Worm (Caenorhabditis elegans): ENCODE measurements around the gene gei-3.

Gene gei-3

ce11 chrX:12781712-12782444, 31.6 kb downstream of the gei-3 start, which contains the start of gene alh-13:
alh-13 (plus strand) TSS chrX:12782394.
- TF ChIP-seq him-1 (tag; optimal IDR thresholded peaks at IDR 0.05) (no peak), dao-5 (tag; optimal IDR thresholded peaks at IDR 0.05) (no peak), W03F9.2 (tag; optimal IDR thresholded peaks at IDR 0.05) (no peak)

- TF ChIP-seq W03F9.2 (tag; optimal IDR thresholded peaks at IDR 0.05) (no peak), him-1 (tag; optimal IDR thresholded peaks at IDR 0.05) (no peak), dao-5 (tag; optimal IDR thresholded peaks at IDR 0.05) (no peak)
These were observed 32.8 kb downstream of the gei-3 start for ce11 chrX:12780674-12781073.

- no peak for TF ChIP-seq him-1 (tag; optimal IDR thresholded peaks at IDR 0.05)
- no peak for TF ChIP-seq W03F9.2 (tag; optimal IDR thresholded peaks at IDR 0.05)
- no peak for TF ChIP-seq dao-5 (tag; optimal IDR thresholded peaks at IDR 0.05)
These were observed 43.7 kb downstream of the gei-3 start, which contains the start of gene ilc-17.1 for ce11 chrX:12769697-12770096. ilc-17.1 (minus strand) TSS chrX:12769797.

- TF ChIP-seq him-1 (tag; optimal IDR thresholded peaks at IDR 0.05) (no peak), W03F9.2 (tag; optimal IDR thresholded peaks at IDR 0.05) (no peak), dao-5 (tag; optimal IDR thresholded peaks at IDR 0.05) (no peak)
These were observed 49.4 kb downstream of the gei-3 start for ce11 chrX:12764009-12764408.

- TF ChIP-seq W03F9.2 (tag; optimal IDR thresholded peaks at IDR 0.05) = no peak
- TF ChIP-seq him-1 (tag; optimal IDR thresholded peaks at IDR 0.05) = no peak
- no peak for TF ChIP-seq dao-5 (tag; optimal IDR thresholded peaks at IDR 0.05)
These were observed 51.7 kb downstream of the gei-3 start, which contains the start of gene cept-1 for ce11 chrX:12761778-12762177. cept-1 (plus strand) TSS chrX:12762078.

ce11 chrX:12761295-12761775, 52.1 kb downstream of the gei-3 start:
- TF ChIP-seq W03F9.2 (tag; optimal IDR thresholded peaks at IDR 0.05) = no peak

ce11 chrX:12759642-12760041, 53.8 kb downstream of the gei-3 start:
- TF ChIP-seq him-1 (tag; optimal IDR thresholded peaks at IDR 0.05) = no peak
- TF ChIP-seq dao-5 (tag; optimal IDR thresholded peaks at IDR 0.05) = no peak
- no peak for TF ChIP-seq W03F9.2 (tag; optimal IDR thresholded peaks at IDR 0.05)

ce11 chrX:12759010-12759409, 54.4 kb downstream of the gei-3 start:
- TF ChIP-seq W03F9.2 (tag; optimal IDR thresholded peaks at IDR 0.05) (no peak), dao-5 (tag; optimal IDR thresholded peaks at IDR 0.05) (no peak), him-1 (tag; optimal IDR thresholded peaks at IDR 0.05) (no peak)

- TF ChIP-seq him-1 (tag; optimal IDR thresholded peaks at IDR 0.05) (no peak), dao-5 (tag; optimal IDR thresholded peaks at IDR 0.05) (no peak), W03F9.2 (tag; optimal IDR thresholded peaks at IDR 0.05) (no peak)
These were observed 58.4 kb downstream of the gei-3 start for ce11 chrX:12755021-12755420.

ce11 chrX:12754043-12754442, 59.4 kb downstream of the gei-3 start:
- TF ChIP-seq dao-5 (tag; optimal IDR thresholded peaks at IDR 0.05) = no peak

ce11 chrX:12750805-12751204, 62.6 kb downstream of the gei-3 start:
- TF ChIP-seq W03F9.2 (tag; optimal IDR thresholded peaks at IDR 0.05) (no peak), dao-5 (tag; optimal IDR thresholded peaks at IDR 0.05) (no peak), him-1 (tag; optimal IDR thresholded peaks at IDR 0.05) (no peak)

ce11 chrX:12749530-12750240, 63.8 kb downstream of the gei-3 start, which contains the start of gene pgp-14:
pgp-14 (minus strand) TSS chrX:12749580.
- TF ChIP-seq him-1 (tag; optimal IDR thresholded peaks at IDR 0.05) (no peak), dao-5 (tag; optimal IDR thresholded peaks at IDR 0.05) (no peak), W03F9.2 (tag; optimal IDR thresholded peaks at IDR 0.05) (no peak)
